Fruit fly (Drosophila melanogaster): Measurements from ENCODE around the gene CG43078.

dm6 chr3L:8547104-8547523 is 29.5 kb upstream of the CG43078 start:
- peak; percentile 60 for TF ChIP-seq achi (GFP tag; optimal IDR thresholded peaks at IDR 0.05)
- TF ChIP-seq Sox15 (GFP tag; optimal IDR thresholded peaks at IDR 0.05), result peak; percentile 17
- peak; percentile 53 for TF ChIP-seq pdm3 (GFP tag; optimal IDR thresholded peaks at IDR 0.05)
- no peak for TF ChIP-seq fd85E (GFP tag; optimal IDR thresholded peaks at IDR 0.05)
- TF ChIP-seq Sox102F (GFP tag; optimal IDR thresholded peaks at IDR 0.05), result no peak
- TF ChIP-seq dsx (GFP tag; optimal IDR thresholded peaks at IDR 0.05; ENCODE audit: poor library complexity, severe bottlenecking), result peak; percentile 19
- TF ChIP-seq dac (GFP tag; optimal IDR thresholded peaks at IDR 0.05), result peak; percentile 46
- TF ChIP-seq Hr38 (GFP tag; optimal IDR thresholded peaks at IDR 0.05), result no peak

All from whole organism, prepupa.